Fruit fly (Drosophila melanogaster) whole organism, pupa: ENCODE data around the gene Eig71Ej.
A peak's percentile ranks its signal among the peaks of the same experiment; 100 is the strongest.

ENCODE experiments used
- CG10348 ChIP-seq: fragments of 200-800 bp; sonication (Bioruptor generic); IDR thresholded peaks from 2 replicates; pipeline ENCODE4 v1.3.6; 2022; ENCODE audit warnings: missing biosample characterization, missing genetic modification characterization
- CG12605 ChIP-seq: fragments of 200-800 bp; sonication (Bioruptor generic); IDR thresholded peaks from 2 replicates; pipeline ENCODE4 v1.3.6; 2022; ENCODE audit warnings: missing biosample characterization, missing genetic modification characterization
- CG13204 ChIP-seq: fragments of 200-800 bp; sonication (Bioruptor generic); optimal IDR thresholded peaks from 2 replicates; lab custom pipeline; 2018; ENCODE audit warnings: missing biosample characterization, mild to moderate bottlenecking, missing genetic modification characterization, moderate library complexity
- CG14655 ChIP-seq: fragments of 200-800 bp; sonication (Bioruptor generic); optimal IDR thresholded peaks from 3 replicates; lab custom pipeline; 2017; ENCODE audit warnings: mild to moderate bottlenecking, missing biosample characterization, missing genetic modification reagents, missing genetic modification characterization
- CG15710 ChIP-seq: fragments of 200-800 bp; sonication (Bioruptor generic); optimal IDR thresholded peaks from 2 replicates; lab custom pipeline; 2018; ENCODE audit warnings: missing biosample characterization, mild to moderate bottlenecking, missing genetic modification characterization, moderate library complexity
- CG17806 ChIP-seq: fragments of 200-800 bp; sonication (Bioruptor generic); optimal IDR thresholded peaks from 2 replicates; lab custom pipeline; 2018; ENCODE audit warnings: missing biosample characterization, mild to moderate bottlenecking, missing genetic modification characterization, moderate library complexity
- CG32121 ChIP-seq: fragments of 200-800 bp; sonication (Bioruptor generic); IDR thresholded peaks from 2 replicates; pipeline ENCODE4 v1.3.6; 2022; ENCODE audit warnings: missing biosample characterization, missing genetic modification characterization
- CG34367 ChIP-seq: fragments of 200-800 bp; sonication (Bioruptor generic); optimal IDR thresholded peaks from 2 replicates; lab custom pipeline; 2018; ENCODE audit warnings: missing biosample characterization, mild to moderate bottlenecking, missing genetic modification characterization
- CG4496 ChIP-seq: fragments of 200-800 bp; sonication (Bioruptor generic); IDR thresholded peaks from 3 replicates; pipeline ENCODE4 v1.3.6; 2022; ENCODE audit warnings: missing biosample characterization, missing genetic modification characterization
- CG8159 ChIP-seq: fragments of 200-800 bp; sonication (Bioruptor generic); optimal IDR thresholded peaks from 3 replicates; lab custom pipeline; 2018; ENCODE audit warnings: missing biosample characterization, mild to moderate bottlenecking, missing genetic modification characterization, moderate library complexity
- CG8301 ChIP-seq: fragments of 200-800 bp; sonication (Bioruptor generic); optimal IDR thresholded peaks from 2 replicates; lab custom pipeline; 2018; ENCODE audit warnings: missing biosample characterization, mild to moderate bottlenecking, missing genetic modification characterization
- CG9948 ChIP-seq: fragments of 200-800 bp; sonication (Bioruptor generic); optimal IDR thresholded peaks from 2 replicates; lab custom pipeline; 2018; ENCODE audit warnings: missing biosample characterization, mild to moderate bottlenecking, missing genetic modification characterization, moderate library complexity
- D1 ChIP-seq: fragments of 200-800 bp; sonication (Bioruptor generic); optimal IDR thresholded peaks from 2 replicates; lab custom pipeline; 2018; ENCODE audit warnings: missing biosample characterization, mild to moderate bottlenecking, missing genetic modification characterization, moderate library complexity
- EcR ChIP-seq: fragments of 200-800 bp; sonication (Bioruptor generic); optimal IDR thresholded peaks from 3 replicates; lab custom pipeline; 2019; ENCODE audit warnings: missing biosample characterization, missing genetic modification characterization, mild to moderate bottlenecking, moderate library complexity, missing genetic modification reagents
- Ets98B ChIP-seq: fragments of 200-800 bp; sonication (Bioruptor generic); IDR thresholded peaks from 2 replicates; pipeline ENCODE4 v1.3.6; 2022; ENCODE audit warnings: missing biosample characterization, missing genetic modification characterization
- Pif1A ChIP-seq: fragments of 200-800 bp; sonication (Bioruptor generic); optimal IDR thresholded peaks from 3 replicates; lab custom pipeline; 2016; ENCODE audit warnings: missing biosample characterization, missing genetic modification characterization
- Pif1B ChIP-seq: fragments of 200-800 bp; sonication (Bioruptor generic); optimal IDR thresholded peaks from 3 replicates; lab custom pipeline; 2016; ENCODE audit warnings: missing biosample characterization, missing genetic modification characterization
- Snoo ChIP-seq: fragments of 200-800 bp; sonication (Bioruptor generic); optimal IDR thresholded peaks from 3 replicates; lab custom pipeline; 2017; ENCODE audit warnings: missing biosample characterization, mild to moderate bottlenecking, missing genetic modification characterization, inconsistent platforms
- fd96Ca ChIP-seq: fragments of 200-800 bp; sonication (Bioruptor generic); IDR thresholded peaks from 3 replicates; pipeline ENCODE4 v1.3.6; 2022; ENCODE audit warnings: missing biosample characterization, missing genetic modification characterization
- gl ChIP-seq: fragments of 200-800 bp; sonication (Bioruptor generic); optimal IDR thresholded peaks from 2 replicates; lab custom pipeline; 2018; ENCODE audit warnings: missing biosample characterization, mild to moderate bottlenecking, missing genetic modification characterization
- rn ChIP-seq: fragments of 200-800 bp; sonication (Bioruptor generic); IDR thresholded peaks from 2 replicates; pipeline ENCODE4 v1.3.6; 2022; ENCODE audit warnings: missing biosample characterization, missing genetic modification characterization

Gene Eig71Ej

DNA sequence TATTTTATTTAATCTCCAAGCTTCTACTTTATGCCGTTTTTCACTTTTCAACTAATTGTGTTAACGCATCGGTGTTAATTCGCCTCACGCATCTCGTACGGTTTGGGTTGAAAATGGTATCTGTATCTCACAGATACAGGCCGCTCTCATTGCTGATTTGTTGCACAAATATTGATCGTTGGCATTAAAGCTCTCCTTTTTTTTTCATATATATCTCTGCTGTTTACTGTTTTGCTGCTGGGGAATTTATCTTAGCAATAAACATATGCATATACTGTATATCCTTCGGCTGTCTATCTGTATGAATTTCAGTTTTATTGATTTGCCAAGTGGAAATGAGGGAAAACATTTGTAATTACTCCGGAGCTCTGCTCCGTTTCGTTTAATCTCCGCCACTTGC, 28.2 kb downstream of the Eig71Ej start:
- TF ChIP-seq CG8301 (no peak), Snoo (tag; lab: Kevin White, UChicago) (no peak), CG8159 (tag; lab: Kevin White, UChicago) (no peak), EcR (GFP tag; lab: Kevin White, UChicago) (no peak), CG9948 (no peak), Pif1B (GFP tag; lab: Kevin White, UChicago) (no peak), CG15710 (no peak), CG34367 (no peak), CG17806 (tag; lab: Kevin White, UChicago) (no peak), CG10348 (no peak), Ets98B (no peak), CG4496 (no peak)

dm6 chr3L:15631067-15631466, 29.7 kb downstream of the Eig71Ej start:
- TF ChIP-seq gl (tag; lab: Kevin White, UChicago), result no peak
- no peak for TF ChIP-seq CG4496
- no peak for TF ChIP-seq CG15710
- TF ChIP-seq Ets98B, result no peak
- no peak for TF ChIP-seq rn (GFP tag; lab: Robert Waterston, UW)
- TF ChIP-seq CG10348, result no peak
- no peak for TF ChIP-seq CG9948

- no peak for TF ChIP-seq CG34367
- TF ChIP-seq CG12605 (GFP tag; lab: Robert Waterston, UW), result no peak
- TF ChIP-seq CG8301, result no peak
- no peak for TF ChIP-seq CG4496
- TF ChIP-seq rn (GFP tag; lab: Robert Waterston, UW), result no peak
- TF ChIP-seq D1 (tag; lab: Kevin White, UChicago), result no peak
- TF ChIP-seq Pif1A (GFP tag; lab: Kevin White, UChicago), result no peak
- TF ChIP-seq EcR (GFP tag; lab: Kevin White, UChicago), result no peak
- no peak for TF ChIP-seq CG14655
- no peak for TF ChIP-seq CG15710
- no peak for TF ChIP-seq gl (tag; lab: Kevin White, UChicago)
- no peak for TF ChIP-seq CG8159 (tag; lab: Kevin White, UChicago)
Measured at dm6 chr3L:15627295-15627694, 33.5 kb downstream of the Eig71Ej start.

- no peak; the same call in none of the 2 replicates for TF ChIP-seq CG10348
- peak; percentile 93 for TF ChIP-seq D1 (tag; lab: Kevin White, UChicago)
- peak; percentile 74 for TF ChIP-seq Ets98B
- TF ChIP-seq gl (tag; lab: Kevin White, UChicago), result peak; percentile 49
- TF ChIP-seq CG13204 (GFP tag; lab: Kevin White, UChicago), result peak; percentile 64
- peak; percentile 90 for TF ChIP-seq CG34367
- no peak; the same call in none of the 3 replicates for TF ChIP-seq fd96Ca (GFP tag; lab: Robert Waterston, UW)
- peak; percentile 96 for TF ChIP-seq Snoo (tag; lab: Kevin White, UChicago)
- peak; percentile 87 for TF ChIP-seq CG4496
- peak; percentile 96 for TF ChIP-seq CG15710
- TF ChIP-seq EcR (GFP tag; lab: Kevin White, UChicago), result peak; percentile 97
- TF ChIP-seq CG32121 (GFP tag; lab: Robert Waterston, UW), result peak; percentile 96
- peak; percentile 90 for TF ChIP-seq rn (GFP tag; lab: Robert Waterston, UW)
- peak; percentile 97 for TF ChIP-seq CG8159 (tag; lab: Kevin White, UChicago)
- TF ChIP-seq CG14655, result peak; percentile 98
- peak; percentile 94 for TF ChIP-seq CG17806 (tag; lab: Kevin White, UChicago)
- TF ChIP-seq Pif1B (GFP tag; lab: Kevin White, UChicago), result peak; percentile 78
- TF ChIP-seq CG8301, result peak; percentile 98
- TF ChIP-seq CG12605 (GFP tag; lab: Robert Waterston, UW), result peak; percentile 72
- peak; percentile 62 for TF ChIP-seq Pif1A (GFP tag; lab: Kevin White, UChicago)
- peak; percentile 98 for TF ChIP-seq CG9948
- TF ChIP-seq, all 21 proteins: peak for 19
Measured at dm6 chr3L:15625676-15626414, 35.0 kb downstream of the Eig71Ej start.

DNA sequence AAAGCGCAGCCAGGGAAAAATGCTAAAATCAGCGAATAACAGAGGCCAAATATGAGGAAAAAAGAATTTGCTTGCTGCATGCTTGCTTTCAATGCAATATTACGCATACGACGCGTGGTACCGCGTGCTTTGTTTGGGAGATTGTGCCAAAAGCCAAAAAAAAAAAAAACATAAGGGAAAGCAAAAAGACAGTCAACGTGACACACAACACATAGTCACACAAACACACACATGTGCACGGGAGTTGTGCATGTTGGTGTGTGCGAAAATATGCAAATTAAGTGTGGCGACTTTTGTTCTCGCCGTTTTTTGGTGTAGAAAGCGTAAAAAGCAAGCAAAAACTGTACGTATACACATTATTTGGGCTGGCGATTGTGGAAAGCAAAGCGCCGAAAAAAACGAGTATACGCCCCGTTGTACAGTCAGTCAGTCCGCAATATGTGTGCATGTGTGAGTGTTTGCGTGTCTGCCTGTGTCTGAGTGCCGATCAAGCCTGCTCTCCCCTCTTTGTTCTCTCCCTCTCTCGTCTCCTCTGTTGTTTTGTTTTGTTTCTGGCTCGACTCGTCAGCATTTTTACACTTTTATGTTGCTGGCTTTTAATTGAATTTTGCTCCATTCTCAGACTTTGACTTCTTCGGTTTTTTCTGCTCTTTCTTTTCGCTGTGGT, 35.7 kb downstream of the Eig71Ej start:
- TF ChIP-seq CG17806 (tag; lab: Kevin White, UChicago) (no peak), CG34367 (no peak), CG10348 (no peak), CG4496 (peak; percentile 65; the same call in 2 of the 3 replicates), CG8301 (no peak)

DNA sequence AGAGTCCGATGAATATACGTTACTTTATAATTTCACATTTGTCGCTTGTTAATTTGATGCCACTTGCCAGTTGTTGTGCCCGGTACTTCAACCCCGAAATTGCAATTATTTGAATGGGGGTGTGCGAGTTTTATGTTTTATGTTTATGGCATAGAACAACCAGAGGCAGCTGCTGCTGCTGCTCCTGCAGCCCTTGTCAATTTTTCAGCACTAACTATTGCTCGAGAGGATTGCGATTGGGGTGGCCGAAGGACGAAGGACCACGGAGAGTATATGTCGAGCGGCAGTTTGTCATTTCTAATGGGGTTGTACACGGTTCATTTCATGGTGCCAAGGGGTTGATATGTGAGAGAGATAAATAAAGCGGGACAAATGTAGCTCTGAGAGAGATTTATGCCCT, 36.7 kb downstream of the Eig71Ej start:
- no peak for TF ChIP-seq rn (GFP tag; lab: Robert Waterston, UW)
- peak; percentile 11; the same call in 1 of the 3 replicates for TF ChIP-seq CG4496
- no peak for TF ChIP-seq CG15710
- no peak for TF ChIP-seq CG10348
- no peak for TF ChIP-seq CG17806 (tag; lab: Kevin White, UChicago)
